Fruit fly (Drosophila melanogaster) whole organism, embryonic: ENCODE results near the gene CG32188.

Source experiments
- ATbp ChIP-seq: fragments of 200-800 bp; sonication (Bioruptor generic); optimal IDR thresholded peaks from 2 replicates; lab custom pipeline; 2017; ENCODE audit warnings: missing biosample characterization, mild to moderate bottlenecking, missing genetic modification characterization, missing genetic modification reagents
- Atf6 ChIP-seq: fragments of 200-800 bp; sonication (Bioruptor generic); IDR thresholded peaks from 2 replicates; pipeline ENCODE4 v1.3.6; 2022; ENCODE audit warnings: missing biosample characterization, missing genetic modification characterization
- B-H1 ChIP-seq: fragments of 200-800 bp; sonication (Bioruptor generic); IDR thresholded peaks from 3 replicates; pipeline ENCODE4 v1.3.6; 2022; ENCODE audit warnings: missing biosample characterization, missing genetic modification characterization
- BEAF-32 ChIP-seq: fragments of 200-800 bp; sonication (Bioruptor generic); optimal IDR thresholded peaks from 3 replicates; lab custom pipeline; 2017; ENCODE audit warnings: missing biosample characterization, missing genetic modification characterization, mild to moderate bottlenecking, moderate library complexity, missing genetic modification reagents
- CG13296 ChIP-seq: fragments of 200-800 bp; sonication (Bioruptor generic); optimal IDR thresholded peaks from 3 replicates; lab custom pipeline; 2018; ENCODE audit warnings: missing biosample characterization, mild to moderate bottlenecking, missing genetic modification characterization
- CG15269 ChIP-seq: fragments of 200-800 bp; sonication (Bioruptor generic); optimal IDR thresholded peaks from 2 replicates; lab custom pipeline; 2018; ENCODE audit warnings: missing biosample characterization, mild to moderate bottlenecking, missing genetic modification characterization, moderate library complexity
- CG15514 ChIP-seq: fragments of 200-800 bp; sonication (Bioruptor generic); optimal IDR thresholded peaks from 3 replicates; lab custom pipeline; 2017; ENCODE audit warnings: missing biosample characterization, missing genetic modification characterization, mild to moderate bottlenecking, moderate library complexity, missing genetic modification reagents
- CG2678 ChIP-seq: fragments of 200-800 bp; sonication (Bioruptor generic); optimal IDR thresholded peaks from 3 replicates; lab custom pipeline; 2019; ENCODE audit warnings: missing biosample characterization, mild to moderate bottlenecking, missing genetic modification characterization, moderate library complexity
- CG4404 ChIP-seq: fragments of 200-800 bp; sonication (Bioruptor generic); IDR thresholded peaks from 2 replicates; pipeline ENCODE4 v1.3.6; 2022; ENCODE audit warnings: missing biosample characterization, missing genetic modification characterization
- CG5180 ChIP-seq: fragments of 200-800 bp; sonication (Bioruptor generic); optimal IDR thresholded peaks from 3 replicates; lab custom pipeline; 2017; ENCODE audit warnings: missing biosample characterization, missing genetic modification characterization, mild to moderate bottlenecking, moderate library complexity, missing genetic modification reagents
- CG6272 ChIP-seq: fragments of 200-800 bp; sonication (Bioruptor generic); IDR thresholded peaks from 2 replicates; pipeline ENCODE4 v1.3.6; 2022; ENCODE audit warnings: missing biosample characterization, missing genetic modification characterization
- CG7987 ChIP-seq: fragments of 200-800 bp; sonication (Bioruptor generic); optimal IDR thresholded peaks from 2 replicates; lab custom pipeline; 2018; ENCODE audit warnings: missing biosample characterization, mild to moderate bottlenecking, missing genetic modification characterization, moderate library complexity
- Dfd ChIP-seq, 2 experiments: fragments of >200 bp; optimal IDR thresholded peaks; 2 replicates each; lab custom pipeline; 2017; ENCODE audit warnings: missing biosample characterization in 2 of 2, missing genetic modification characterization in 2 of 2
- Dp ChIP-seq: fragments of 200-800 bp; sonication (Bioruptor generic); optimal IDR thresholded peaks from 2 replicates; lab custom pipeline; 2018; ENCODE audit warnings: missing biosample characterization, mild to moderate bottlenecking, missing genetic modification characterization, moderate library complexity
- Ets65A ChIP-seq: fragments of 200-800 bp; sonication (Bioruptor generic); peaks from one replicate; lab custom pipeline; 2016; ENCODE audit warnings: missing biosample characterization, missing genetic modification characterization
- Hmr ChIP-seq: fragments of 200-800 bp; sonication (Bioruptor generic); optimal IDR thresholded peaks from 3 replicates; lab custom pipeline; 2017; ENCODE audit warnings: mild to moderate bottlenecking, missing biosample characterization, missing genetic modification reagents, missing genetic modification characterization
- MBD-R2 ChIP-seq: fragments of 200-800 bp; sonication (Bioruptor generic); IDR thresholded peaks from 2 replicates; pipeline ENCODE4 v1.3.6; 2022; ENCODE audit warnings: missing biosample characterization, missing genetic modification characterization
- Meics ChIP-seq: fragments of 200-800 bp; sonication (Bioruptor generic); optimal IDR thresholded peaks from 2 replicates; lab custom pipeline; 2017; ENCODE audit warnings: missing biosample characterization, mild to moderate bottlenecking, missing genetic modification characterization
- Myb ChIP-seq: fragments of 200-800 bp; sonication (Bioruptor generic); optimal IDR thresholded peaks from 2 replicates; lab custom pipeline; 2016; ENCODE audit warnings: missing biosample characterization, missing genetic modification characterization
- Oaz ChIP-seq: fragments of 200-800 bp; sonication (Bioruptor generic); IDR thresholded peaks from 2 replicates; pipeline ENCODE4 v1.3.6; 2022; ENCODE audit warnings: missing biosample characterization, missing genetic modification characterization
- Pdp1 ChIP-seq, 2 experiments: fragments of 200-800 bp; sonication (Bioruptor generic); optimal IDR thresholded peaks; 3 replicates each; lab custom pipeline; 2016; ENCODE audit warnings: missing biosample characterization in 2 of 2, missing genetic modification characterization in 2 of 2, mild to moderate bottlenecking in 1 of 2, moderate library complexity in 1 of 2
- Rfx ChIP-seq: fragments of 200-800 bp; sonication (Bioruptor generic); IDR thresholded peaks from 2 replicates; pipeline ENCODE4 v1.3.6; 2022; ENCODE audit warnings: missing biosample characterization, missing genetic modification characterization
- Ssrp ChIP-seq: fragments of 200-800 bp; sonication (Bioruptor generic); optimal IDR thresholded peaks from 2 replicates; lab custom pipeline; 2018; ENCODE audit warnings: missing biosample characterization, mild to moderate bottlenecking, missing genetic modification characterization, moderate library complexity
- cas ChIP-seq: fragments of 200-800 bp; sonication (Bioruptor generic); IDR thresholded peaks from 2 replicates; pipeline ENCODE4 v1.3.6; 2022; ENCODE audit warnings: missing biosample characterization, missing genetic modification characterization
- caup ChIP-seq: fragments of 200-800 bp; sonication (Bioruptor generic); optimal IDR thresholded peaks from 3 replicates; lab custom pipeline; 2017; ENCODE audit warnings: missing biosample characterization, mild to moderate bottlenecking, missing genetic modification characterization, moderate library complexity; ENCODE audit not compliant: severe bottlenecking
- crp ChIP-seq, 2 experiments: fragments of 200-800 bp; sonication (Bioruptor generic); optimal IDR thresholded peaks; 2 replicates in 1 of 2; 3 replicates in 1 of 2; lab custom pipeline; 2017; ENCODE audit warnings: missing biosample characterization in 2 of 2, missing genetic modification characterization in 2 of 2, mild to moderate bottlenecking in 1 of 2, moderate library complexity in 1 of 2
- grn ChIP-seq: fragments of 200-800 bp; sonication (Bioruptor generic); optimal IDR thresholded peaks from 3 replicates; lab custom pipeline; 2017; ENCODE audit warnings: missing biosample characterization, missing genetic modification characterization
- gt ChIP-seq: fragments of 200-800 bp; sonication (Bioruptor generic); IDR thresholded peaks from 2 replicates; pipeline ENCODE4 v1.3.6; 2022; ENCODE audit warnings: missing biosample characterization, missing genetic modification characterization
- lab ChIP-seq: fragments of 200-800 bp; sonication (Bioruptor generic); optimal IDR thresholded peaks from 3 replicates; lab custom pipeline; 2017; ENCODE audit warnings: missing biosample characterization, missing genetic modification characterization, mild to moderate bottlenecking, moderate library complexity, missing genetic modification reagents
- mirr ChIP-seq: fragments of 200-800 bp; sonication (Bioruptor generic); optimal IDR thresholded peaks from 3 replicates; lab custom pipeline; 2018; ENCODE audit warnings: missing biosample characterization, mild to moderate bottlenecking, missing genetic modification characterization
- repo ChIP-seq: fragments of 200-800 bp; sonication (Bioruptor generic); optimal IDR thresholded peaks from 2 replicates; lab custom pipeline; 2016; ENCODE audit warnings: missing biosample characterization, missing genetic modification characterization
- sens ChIP-seq: fragments of 200-800 bp; sonication (Bioruptor generic); peaks from one replicate; lab custom pipeline; 2016; ENCODE audit warnings: missing biosample characterization, missing genetic modification characterization
- sob ChIP-seq: fragments of 200-800 bp; sonication (Bioruptor generic); IDR thresholded peaks from 2 replicates; pipeline ENCODE4 v1.3.6; 2022; ENCODE audit warnings: missing biosample characterization, missing genetic modification characterization
- ssp ChIP-seq: fragments of 200-800 bp; sonication (Bioruptor generic); IDR thresholded peaks from 2 replicates; pipeline ENCODE4 v1.3.6; 2022; ENCODE audit warnings: missing biosample characterization, missing genetic modification characterization
- stc ChIP-seq: fragments of 200-800 bp; sonication (Bioruptor generic); IDR thresholded peaks from 2 replicates; pipeline ENCODE4 v1.3.6; 2022; ENCODE audit warnings: missing biosample characterization, missing genetic modification characterization
- stwl ChIP-seq: fragments of 200-800 bp; sonication (Bioruptor generic); optimal IDR thresholded peaks from 3 replicates; lab custom pipeline; 2018; ENCODE audit warnings: missing biosample characterization, mild to moderate bottlenecking, missing genetic modification characterization, moderate library complexity
- unpg ChIP-seq: fragments of 200-800 bp; sonication (Bioruptor generic); optimal IDR thresholded peaks from 3 replicates; lab custom pipeline; 2018; ENCODE audit warnings: missing biosample characterization, mild to moderate bottlenecking, missing genetic modification characterization, moderate library complexity

The CG32188 gene

DNA sequence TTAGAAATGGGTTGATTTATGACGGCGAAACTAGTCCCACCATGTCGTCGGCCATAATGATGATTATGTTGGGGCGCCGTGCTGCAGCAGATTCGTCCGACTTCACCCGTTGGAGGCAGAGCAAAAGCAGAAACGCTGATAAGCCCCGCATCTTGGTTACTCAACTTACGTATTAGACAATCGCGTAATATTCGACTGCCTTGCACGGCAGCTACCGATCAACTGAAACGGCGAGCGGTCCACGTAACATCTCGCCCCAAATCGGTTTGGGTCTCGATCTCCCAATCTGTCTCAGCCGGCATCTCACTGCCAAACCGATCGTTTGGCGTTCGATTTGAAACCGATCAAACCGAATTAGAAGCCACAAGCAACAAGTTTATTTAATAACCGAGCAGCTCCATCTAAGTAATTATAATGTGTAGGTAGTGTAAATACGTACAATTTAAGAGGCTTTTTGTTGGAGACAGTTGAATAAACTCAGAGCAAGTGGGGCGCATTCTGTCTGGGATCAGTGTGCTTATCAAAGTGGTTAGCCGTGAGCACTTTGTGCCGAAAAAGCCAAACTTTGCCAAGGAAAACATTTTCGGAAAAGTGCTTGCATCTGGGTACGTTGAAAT lies 24.7 kb downstream of the CG32188 start, which contains the start of gene CG32191 (continued):
- peak; percentile 20; the same call in 1 of the 2 replicates for TF ChIP-seq sob
- TF ChIP-seq CG15514 (GFP tag; lab: Kevin White, UChicago): peak; percentile 48
- TF ChIP-seq CG7987 (GFP tag; lab: Kevin White, UChicago): peak; percentile 27
- TF ChIP-seq CG2678 (tag; lab: Kevin White, UChicago): peak; percentile 44
- TF ChIP-seq ATbp: peak; percentile 70
- TF ChIP-seq lab (GFP tag; lab: Kevin White, UChicago): peak; percentile 79
- peak; percentile 50 for TF ChIP-seq caup
- peak; percentile 38 for TF ChIP-seq CG13296 (GFP tag; lab: Kevin White, UChicago)
- peak; percentile 34 for TF ChIP-seq Meics (GFP tag; lab: Kevin White, UChicago)
- no peak for TF ChIP-seq Ssrp (tag; lab: Kevin White, UChicago)
- TF ChIP-seq Rfx (GFP tag; lab: Robert Waterston, UW): peak; percentile 18; the same call in 1 of the 2 replicates
- TF ChIP-seq Hmr: peak; percentile 59
- TF ChIP-seq cas (GFP tag; lab: Robert Waterston, UW): no peak
- no peak for TF ChIP-seq CG6272
- no peak for TF ChIP-seq stc (GFP tag; lab: Robert Waterston, UW)
- 0 out of 2 replicates have a peak, but pooled peaks have one; percentile 32 for TF ChIP-seq Atf6
- peak; percentile 44 for TF ChIP-seq mirr (GFP tag; lab: Kevin White, UChicago)

DNA sequence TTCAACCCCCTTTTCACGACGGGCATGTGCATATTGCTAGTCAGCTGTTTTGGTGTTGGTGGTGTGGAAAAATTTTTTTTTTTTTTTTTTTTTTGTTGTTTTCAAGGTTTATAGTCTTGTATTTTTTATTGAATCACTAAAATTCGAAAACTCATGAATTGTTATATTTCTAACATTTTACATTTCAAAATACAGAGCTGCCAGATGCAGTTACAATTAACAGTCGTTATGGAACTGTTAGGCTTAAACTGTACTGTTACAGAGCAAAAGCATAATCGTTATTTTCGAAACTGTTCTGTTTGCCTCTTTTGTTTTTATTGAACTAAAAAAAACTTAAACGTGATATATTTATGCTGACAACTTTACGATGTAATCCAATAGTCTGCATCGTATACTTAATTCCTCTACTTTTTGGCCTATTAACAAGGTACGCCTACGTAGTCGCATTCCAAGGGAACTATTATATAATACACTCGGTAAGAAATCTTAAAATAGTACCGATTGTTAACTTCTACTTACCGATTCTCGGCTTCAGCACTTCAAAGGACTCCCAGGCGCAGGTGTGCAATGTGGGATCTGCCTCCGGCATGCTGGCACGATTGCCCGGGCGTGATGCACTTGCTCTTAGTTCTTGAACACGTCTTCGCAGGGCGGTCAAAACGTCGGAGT lies 26.9 kb downstream of the CG32188 start, which contains the start of gene CG32187:
Gene CG32187 (minus strand): TSS at position 9 of the 669 bp plus-strand sequence.
- TF ChIP-seq CG5180 (GFP tag; lab: Kevin White, UChicago) (no peak), grn (GFP tag; lab: Kevin White, UChicago) (no peak), Dp (GFP tag; lab: Kevin White, UChicago) (peak; percentile 15), Pdp1 (GFP tag; optimal IDR thresholded peaks at IDR 0.05; lab: Kevin White, UChicago) (peak in 1 of 2 experiments; percentile 92), BEAF-32 (GFP tag; lab: Kevin White, UChicago) (no peak), Myb (GFP tag; lab: Kevin White, UChicago) (peak; percentile 74), MBD-R2 (GFP tag; lab: Robert Waterston, UW) (0 out of 2 replicates have a peak, but pooled peaks have one; percentile 10), Dfd (GFP tag; optimal IDR thresholded peaks at IDR 0.05; lab: Kevin White, UChicago) (no peak), Ets65A (GFP tag; lab: Kevin White, UChicago) (peak; percentile 16), Oaz (GFP tag; lab: Robert Waterston, UW) (no peak), CG4404 (no peak), sens (GFP tag; lab: Kevin White, UChicago) (peak; percentile 3), B-H1 (GFP tag; lab: Robert Waterston, UW) (no peak), ssp (no peak), unpg (GFP tag; lab: Kevin White, UChicago) (no peak), crp (GFP tag; optimal IDR thresholded peaks at IDR 0.05; lab: Kevin White, UChicago) (peak in 1 of 2 experiments; percentile 59), gt (GFP tag; lab: Robert Waterston, UW) (no peak), stwl (tag; lab: Kevin White, UChicago) (peak; percentile 7), repo (GFP tag; lab: Kevin White, UChicago) (no peak), CG15269 (tag; lab: Kevin White, UChicago) (no peak)
- TF ChIP-seq, all 482 proteins: peak for 8
